Worm (Caenorhabditis elegans): ENCODE data around the gene fut-3.

fut-3 gene

DNA sequence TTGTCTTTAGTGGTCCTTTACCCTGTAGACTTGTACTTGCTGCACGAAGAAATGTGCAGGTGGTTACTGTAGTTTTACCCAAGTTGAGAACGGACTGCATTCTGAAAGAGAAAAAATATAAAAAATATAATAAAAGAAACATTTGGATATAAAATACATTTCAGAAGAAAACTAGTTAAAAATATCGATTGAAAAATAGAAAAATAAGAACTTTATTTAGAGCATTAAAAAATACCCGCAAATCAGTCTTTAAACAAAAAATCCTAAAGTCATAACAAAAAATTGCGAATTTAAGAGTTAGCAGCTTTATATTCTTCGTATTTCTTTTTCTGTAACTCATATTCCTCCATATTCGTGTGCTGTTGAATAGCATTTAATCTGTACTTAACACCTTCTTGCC, 9.3 kb upstream of the fut-3 start, which contains the start of gene C25H3.7:
C25H3.7 (minus strand) TSS at position 101 of the 400 bp plus-strand sequence.
- TF ChIP-seq hmg-4 (GFP tag; optimal IDR thresholded peaks at IDR 0.05) (no peak), scrt-1 (GFP tag; IDR thresholded peaks at IDR 0.05) (no peak), aly-1 (tag; optimal IDR thresholded peaks at IDR 0.05) (no peak), ceh-36 (tag; optimal IDR thresholded peaks at IDR 0.05) (no peak), B0310.2 (tag; optimal IDR thresholded peaks at IDR 0.05) (no peak), ets-7 (tag; optimal IDR thresholded peaks at IDR 0.05) (no peak), tbx-37 (GFP tag; conservative IDR thresholded peaks at IDR 0.05) (no peak), hmbx-1 (tag; optimal IDR thresholded peaks at IDR 0.05) (no peak), ceh-13 (GFP tag; optimal IDR thresholded peaks at IDR 0.05) (no peak), flt-1 (GFP tag; IDR thresholded peaks at IDR 0.05) (no peak), pes-1 (GFP tag; IDR thresholded peaks at IDR 0.05) (no peak)

DNA sequence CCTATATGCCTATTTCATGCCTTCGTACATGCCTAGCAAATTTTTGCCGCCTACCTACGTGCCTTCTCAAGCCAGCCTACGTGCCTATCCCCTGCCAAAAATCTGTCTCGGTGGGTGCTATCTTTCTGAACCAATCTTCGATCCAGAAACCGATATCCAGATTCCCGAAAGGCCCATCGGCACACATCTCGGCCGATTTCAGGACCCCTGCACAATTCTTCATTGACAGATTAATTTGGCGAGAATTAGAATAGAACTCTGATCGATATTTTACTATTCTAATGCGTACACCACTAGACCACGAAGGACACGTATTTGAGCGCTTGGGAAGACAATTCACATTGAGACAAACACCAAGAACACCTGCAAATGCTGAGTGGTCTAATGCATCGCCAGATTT, 8.0 kb upstream of the fut-3 start:
- no peak for TF ChIP-seq F13C5.2 (tag; optimal IDR thresholded peaks at IDR 0.05)
- no peak; the same call in 1 of the 2 replicates for TF ChIP-seq flt-1 (GFP tag; IDR thresholded peaks at IDR 0.05)
- TF ChIP-seq tra-4 (tag; optimal IDR thresholded peaks at IDR 0.05) = no peak
- TF ChIP-seq ets-7 (tag; optimal IDR thresholded peaks at IDR 0.05) = no peak
- no peak for TF ChIP-seq ama-1 (optimal IDR thresholded peaks at IDR 0.05)
- peak; percentile 43 for TF ChIP-seq ceh-13 (GFP tag; optimal IDR thresholded peaks at IDR 0.05)
- no peak for TF ChIP-seq tbx-37 (GFP tag; conservative IDR thresholded peaks at IDR 0.05)
- TF ChIP-seq hmbx-1 (tag; optimal IDR thresholded peaks at IDR 0.05) = no peak
- no peak for TF ChIP-seq scrt-1 (GFP tag; IDR thresholded peaks at IDR 0.05)
- TF ChIP-seq tbx-11 (GFP tag; IDR thresholded peaks at IDR 0.05) = peak; percentile 63; the same call in 1 of the 2 replicates
- TF ChIP-seq B0310.2 (tag; optimal IDR thresholded peaks at IDR 0.05) = peak; percentile 10
- TF ChIP-seq hmg-4 (GFP tag; optimal IDR thresholded peaks at IDR 0.05) = peak; percentile 74
- TF ChIP-seq sea-1 (GFP tag; conservative IDR thresholded peaks at IDR 0.05) = no peak
- TF ChIP-seq hnd-1 (tag; optimal IDR thresholded peaks at IDR 0.05) = no peak
- TF ChIP-seq aly-1 (tag; optimal IDR thresholded peaks at IDR 0.05) = no peak
- peak; percentile 65 for TF ChIP-seq ceh-36 (tag; optimal IDR thresholded peaks at IDR 0.05)
- TF ChIP-seq pes-1 (GFP tag; IDR thresholded peaks at IDR 0.05) = no peak

DNA sequence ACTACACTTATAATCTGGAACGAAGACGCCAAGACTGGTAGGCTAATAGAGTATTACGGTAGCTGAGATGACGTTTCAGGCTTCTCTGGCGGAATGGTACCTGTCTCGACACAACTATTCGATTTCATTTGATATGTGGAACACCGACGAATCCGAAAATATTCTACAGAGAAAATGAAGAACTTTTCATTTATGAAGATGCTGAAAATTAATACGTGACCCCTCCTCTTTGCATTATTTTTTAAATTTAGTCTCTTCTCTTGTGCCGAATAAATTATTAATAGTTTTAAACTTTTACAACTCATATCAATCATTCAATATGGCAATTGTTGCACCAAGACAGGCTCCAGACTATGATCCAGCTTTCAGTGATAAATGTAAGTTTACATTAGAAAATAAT, 6.4 kb upstream of the fut-3 start, which contains the start of gene C25H3.16:
C25H3.16 (plus strand) TSS at position 301 of the 400 bp plus-strand sequence.
- TF ChIP-seq aly-1 (tag; optimal IDR thresholded peaks at IDR 0.05) (no peak), tbx-37 (GFP tag; conservative IDR thresholded peaks at IDR 0.05) (no peak), hnd-1 (tag; optimal IDR thresholded peaks at IDR 0.05) (no peak), B0310.2 (tag; optimal IDR thresholded peaks at IDR 0.05) (no peak), F13C5.2 (tag; optimal IDR thresholded peaks at IDR 0.05) (no peak), hmg-4 (GFP tag; optimal IDR thresholded peaks at IDR 0.05) (no peak), tbx-11 (GFP tag; IDR thresholded peaks at IDR 0.05) (no peak), ceh-13 (GFP tag; optimal IDR thresholded peaks at IDR 0.05) (no peak), scrt-1 (GFP tag; IDR thresholded peaks at IDR 0.05) (no peak), sea-1 (GFP tag; conservative IDR thresholded peaks at IDR 0.05) (no peak), ama-1 (optimal IDR thresholded peaks at IDR 0.05) (no peak), pes-1 (GFP tag; IDR thresholded peaks at IDR 0.05) (no peak), tra-4 (tag; optimal IDR thresholded peaks at IDR 0.05) (no peak), hmbx-1 (tag; optimal IDR thresholded peaks at IDR 0.05) (no peak), ets-7 (tag; optimal IDR thresholded peaks at IDR 0.05) (no peak)

DNA sequence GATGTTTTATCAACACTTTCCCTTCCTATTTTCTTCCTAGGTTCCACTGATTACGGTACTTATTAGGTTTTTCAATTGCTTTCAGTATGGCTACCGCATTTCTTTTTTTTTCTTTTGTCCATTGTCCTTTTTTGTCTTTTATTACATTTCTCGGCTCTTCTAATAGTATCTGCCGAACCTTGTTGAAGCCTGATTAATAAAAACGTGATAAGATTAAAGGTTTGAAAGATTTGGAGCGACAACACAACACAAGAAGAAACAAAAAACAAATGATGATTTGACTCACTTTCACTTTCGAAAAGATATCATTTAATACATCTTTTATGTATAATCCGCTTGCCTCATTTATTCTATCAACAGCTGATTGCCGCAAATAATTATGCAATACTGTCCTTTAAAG, 5.5 kb upstream of the fut-3 start, which contains the start of gene C25H3.15:
C25H3.15 (plus strand) TSS at position 301 of the 400 bp plus-strand sequence.
- TF ChIP-seq hmbx-1 (tag; optimal IDR thresholded peaks at IDR 0.05) (no peak), aly-1 (tag; optimal IDR thresholded peaks at IDR 0.05) (no peak), F13C5.2 (tag; optimal IDR thresholded peaks at IDR 0.05) (no peak), scrt-1 (GFP tag; IDR thresholded peaks at IDR 0.05) (no peak), ceh-13 (GFP tag; optimal IDR thresholded peaks at IDR 0.05) (no peak)

DNA sequence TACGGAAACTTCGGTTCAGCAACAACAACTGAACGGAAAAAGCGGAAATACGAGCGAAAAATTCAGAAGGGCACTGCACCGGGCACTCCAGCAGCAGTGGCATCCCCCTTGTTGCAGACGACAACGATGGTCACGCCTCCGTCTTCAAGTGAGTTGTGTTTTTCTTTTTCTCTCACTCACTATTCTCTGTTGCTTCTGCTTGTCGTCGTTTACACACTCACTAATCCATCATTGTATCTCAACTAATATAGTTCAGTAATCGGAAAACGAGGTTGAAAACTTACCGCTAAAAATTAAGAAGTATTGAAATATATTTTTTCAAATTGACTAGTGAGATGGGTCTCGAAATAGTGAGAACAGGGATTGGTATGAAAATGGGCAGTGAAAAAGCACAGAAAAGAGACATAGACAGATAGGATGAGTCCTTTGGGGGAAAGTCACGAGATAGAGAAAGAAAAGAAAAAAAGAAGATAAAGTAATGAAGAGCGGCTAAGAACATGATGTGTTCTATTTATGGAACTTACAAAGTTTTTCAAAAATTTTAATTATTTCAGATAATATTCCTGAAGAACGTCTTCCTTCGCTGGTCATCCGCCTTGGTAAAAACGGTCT, 3.7 kb upstream of the fut-3 start:
- TF ChIP-seq scrt-1 (GFP tag; IDR thresholded peaks at IDR 0.05) (no peak), ets-7 (tag; optimal IDR thresholded peaks at IDR 0.05) (no peak), F13C5.2 (tag; optimal IDR thresholded peaks at IDR 0.05) (no peak), hmbx-1 (tag; optimal IDR thresholded peaks at IDR 0.05) (no peak), tbx-11 (GFP tag; IDR thresholded peaks at IDR 0.05) (no peak), tbx-37 (GFP tag; conservative IDR thresholded peaks at IDR 0.05) (no peak), ceh-36 (tag; optimal IDR thresholded peaks at IDR 0.05) (no peak), hmg-4 (GFP tag; optimal IDR thresholded peaks at IDR 0.05) (no peak), sea-1 (GFP tag; conservative IDR thresholded peaks at IDR 0.05) (no peak)

DNA sequence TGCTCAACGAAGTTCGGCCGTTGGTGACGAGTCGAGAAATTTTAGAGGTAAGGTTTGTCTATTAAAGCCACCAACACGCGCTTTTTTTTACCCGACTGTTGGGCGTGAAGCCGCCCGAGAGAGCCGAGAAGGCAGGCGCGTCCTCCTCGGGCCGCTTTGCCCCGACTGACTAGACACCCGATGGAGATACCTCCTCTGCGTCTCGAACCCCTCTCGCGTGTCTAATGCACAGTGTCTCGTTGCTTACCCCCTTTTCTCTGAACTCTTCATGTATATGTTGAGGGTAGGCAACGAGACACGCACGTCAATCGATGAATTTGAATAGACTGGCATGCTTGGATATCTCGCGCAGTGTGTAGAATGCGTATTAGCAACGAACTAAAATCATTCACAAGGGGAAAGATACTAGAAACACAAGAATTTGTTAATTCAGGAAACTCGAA, 2.2 kb upstream of the fut-3 start:
- TF ChIP-seq hmbx-1 (tag; optimal IDR thresholded peaks at IDR 0.05) (peak; percentile 78), aly-1 (tag; optimal IDR thresholded peaks at IDR 0.05) (peak; percentile 83), ama-1 (optimal IDR thresholded peaks at IDR 0.05) (peak; percentile 96), F13C5.2 (tag; optimal IDR thresholded peaks at IDR 0.05) (peak; percentile 73), ets-7 (tag; optimal IDR thresholded peaks at IDR 0.05) (peak; percentile 40), hmg-4 (GFP tag; optimal IDR thresholded peaks at IDR 0.05) (peak; percentile 92), tbx-37 (GFP tag; conservative IDR thresholded peaks at IDR 0.05) (peak; percentile 72), hnd-1 (tag; optimal IDR thresholded peaks at IDR 0.05) (peak; percentile 64), pes-1 (GFP tag; IDR thresholded peaks at IDR 0.05) (peak; percentile 83), scrt-1 (GFP tag; IDR thresholded peaks at IDR 0.05) (peak; percentile 90), tra-4 (tag; optimal IDR thresholded peaks at IDR 0.05) (peak; percentile 72), ceh-36 (tag; optimal IDR thresholded peaks at IDR 0.05) (peak; percentile 66), tbx-11 (GFP tag; IDR thresholded peaks at IDR 0.05) (peak; percentile 80), sea-1 (GFP tag; conservative IDR thresholded peaks at IDR 0.05) (peak; percentile 93), ceh-13 (GFP tag; optimal IDR thresholded peaks at IDR 0.05) (peak; percentile 19), flt-1 (GFP tag; IDR thresholded peaks at IDR 0.05) (peak; percentile 73), B0310.2 (tag; optimal IDR thresholded peaks at IDR 0.05) (peak; percentile 82)
